Fruit fly (Drosophila melanogaster) ovary, adult (tissue): ENCODE data around the gene Arp2.

ENCODE experiments used
- CG17801 ChIP-seq: fragments of 200-800 bp; optimal IDR thresholded peaks from 2 replicates; lab custom pipeline; 2019; ENCODE audit warnings: missing biosample characterization, mild to moderate bottlenecking, missing genetic modification characterization, moderate library complexity; ENCODE audit not compliant: partially characterized antibody

Arp2 gene

DNA sequence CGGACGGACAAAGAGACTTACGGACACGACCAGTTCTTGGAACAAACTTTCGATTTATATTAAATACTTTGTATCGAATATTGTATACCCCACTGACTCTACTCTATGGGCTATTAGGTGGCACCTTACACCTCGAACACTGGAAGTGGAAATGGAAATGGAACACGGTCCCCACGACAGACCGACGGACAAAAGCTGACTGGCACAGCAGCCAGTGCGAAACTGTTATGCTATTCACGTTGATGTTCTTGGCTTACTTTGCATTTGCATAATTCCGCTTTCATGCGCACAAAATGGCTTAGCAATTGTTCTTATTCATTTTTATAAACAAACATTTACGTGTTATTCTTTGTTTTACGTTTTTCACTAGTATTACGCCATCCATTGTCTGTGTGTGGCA lies 20.3 kb upstream of the Arp2 start:
- no peak for TF ChIP-seq CG17801 (GFP tag; lab: Kevin White, UChicago)

DNA sequence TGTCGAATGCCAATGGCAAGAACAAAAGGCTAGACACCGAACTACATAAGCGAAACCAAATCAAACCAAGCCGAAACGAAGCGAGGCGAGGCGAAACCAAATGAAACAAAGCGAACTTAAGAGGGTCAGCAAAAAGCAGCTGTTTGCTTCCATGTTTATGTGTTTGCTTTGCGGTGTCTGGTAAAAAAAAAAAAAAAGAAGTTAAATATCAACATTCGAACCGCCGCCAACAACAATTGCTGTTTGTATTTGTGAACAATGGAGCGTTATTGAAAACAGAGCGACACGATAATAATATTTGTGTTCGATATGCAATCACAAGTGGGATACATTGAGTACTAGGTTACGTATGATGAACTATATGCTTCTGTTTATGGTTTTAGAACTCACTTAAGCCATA lies 19.9 kb upstream of the Arp2 start:
- TF ChIP-seq CG17801 (GFP tag; lab: Kevin White, UChicago): no peak

DNA sequence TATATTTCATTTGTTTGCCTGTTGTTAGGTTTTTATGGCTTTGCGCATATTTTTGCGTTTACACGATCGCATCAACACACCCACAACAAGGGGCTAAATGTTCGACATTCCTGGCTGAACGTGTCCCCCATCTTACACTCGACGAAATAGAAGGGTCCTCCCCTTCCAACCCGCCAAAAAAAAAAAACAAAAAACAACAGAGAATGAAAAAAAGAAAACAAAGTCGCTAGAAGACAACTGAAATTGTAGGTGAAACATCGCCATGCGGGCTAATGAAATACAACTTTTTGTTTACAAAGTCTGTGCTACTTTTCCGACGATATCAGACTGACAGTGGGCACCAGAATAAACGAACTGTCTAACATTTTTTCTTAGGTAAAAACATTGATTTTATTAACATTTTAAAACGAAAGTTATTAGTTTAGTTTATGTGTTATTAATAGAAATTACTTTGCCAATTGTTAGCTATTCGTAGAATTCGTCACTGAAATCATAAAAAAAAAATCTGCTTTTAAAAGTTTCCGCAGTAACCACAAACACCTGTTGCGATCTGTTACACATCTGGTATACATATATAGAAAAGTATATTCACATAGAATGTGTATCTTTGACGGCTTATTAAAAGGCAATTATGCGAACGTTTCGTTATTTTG lies 16.9 kb upstream of the Arp2 start:
- no peak for TF ChIP-seq CG17801 (GFP tag; lab: Kevin White, UChicago)

DNA sequence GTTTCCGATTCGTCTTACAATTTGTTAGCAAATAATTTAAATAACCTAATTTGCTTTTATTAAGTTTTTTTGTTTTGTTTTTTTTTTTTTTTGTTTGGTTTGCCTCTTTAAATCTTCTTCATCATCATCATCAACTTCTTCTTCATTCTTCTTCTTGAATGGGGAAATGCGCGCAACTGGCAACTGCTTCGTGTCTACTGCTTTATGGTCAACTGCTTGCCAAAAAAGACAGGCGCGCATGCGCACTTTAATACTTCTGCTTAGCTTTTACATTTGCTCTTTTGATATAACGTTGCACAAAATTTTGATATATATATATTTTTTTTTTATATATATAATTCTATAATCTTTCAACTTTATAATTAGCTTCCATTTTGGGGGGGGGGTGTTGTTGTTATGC lies 11.6 kb upstream of the Arp2 start:
- TF ChIP-seq CG17801 (GFP tag; lab: Kevin White, UChicago): no peak

DNA sequence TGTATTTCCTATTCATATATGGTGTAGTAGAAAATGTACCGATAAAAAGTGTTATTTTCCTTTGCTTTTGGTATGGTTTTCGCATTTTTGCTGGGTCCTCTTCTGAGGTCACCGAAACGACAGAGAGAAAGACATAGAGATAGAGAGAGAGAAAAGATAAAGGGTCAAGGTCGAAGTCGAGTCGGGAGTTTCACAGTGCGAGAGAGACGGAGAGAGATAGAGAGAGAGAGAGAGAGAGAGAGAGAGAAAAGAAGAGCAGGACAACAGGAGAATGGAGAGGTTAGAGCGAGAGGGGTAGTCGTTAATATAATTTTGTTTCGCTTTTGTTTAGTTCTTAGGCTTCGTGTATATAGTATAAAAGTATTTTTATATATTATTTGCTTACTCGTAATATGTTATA lies 8.5 kb upstream of the Arp2 start:
- TF ChIP-seq CG17801 (GFP tag; lab: Kevin White, UChicago): no peak

DNA sequence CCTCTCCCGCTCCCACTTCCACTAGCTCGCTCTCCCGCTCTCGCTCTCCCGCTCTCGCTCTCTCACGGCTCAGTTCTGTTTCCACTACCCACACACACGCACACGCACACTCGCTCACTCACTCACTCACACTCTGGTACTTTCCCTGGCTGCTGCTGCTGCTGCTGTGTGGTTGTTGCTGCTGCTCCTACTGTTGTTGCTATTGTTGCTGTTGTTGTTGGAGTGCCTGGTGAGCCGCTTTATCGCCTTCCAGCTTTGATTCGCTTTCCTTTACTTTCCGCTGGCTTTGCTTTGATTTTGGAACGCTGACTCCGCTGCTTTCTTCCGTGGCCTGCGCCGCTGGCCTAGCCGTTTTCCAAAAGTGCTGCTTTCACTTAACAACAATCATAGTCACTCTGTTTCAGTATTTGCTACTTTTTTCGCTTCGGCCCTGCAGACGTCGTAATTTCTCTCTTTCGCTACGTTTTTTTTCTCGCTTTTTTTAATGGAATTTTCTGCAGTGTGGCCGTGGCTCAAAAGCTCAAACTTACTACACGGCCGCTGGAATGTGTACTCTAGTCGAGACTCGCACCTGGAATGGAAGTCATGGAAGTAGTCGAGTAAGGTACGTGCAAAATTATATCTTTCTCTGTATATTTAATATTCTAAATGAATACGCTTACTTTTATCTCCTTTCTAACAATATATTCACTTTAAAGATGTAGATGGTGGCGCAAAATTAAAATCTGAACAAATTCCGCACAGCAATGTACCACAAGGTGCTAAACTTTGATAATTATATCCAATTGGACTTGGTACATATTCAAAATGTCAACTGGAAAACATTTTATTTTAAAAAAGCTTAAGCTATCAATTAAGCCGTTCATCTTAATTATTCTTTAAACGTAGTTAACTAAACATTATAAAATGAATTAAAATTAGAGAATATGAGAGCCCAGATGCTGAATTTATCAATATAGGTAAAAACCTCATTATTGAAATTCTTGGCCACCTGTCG lies 6.0 kb upstream of the Arp2 start, which contains the start of gene Pp2B-14D:
Pp2B-14D (minus strand) TSS at position 503 of the 997 bp plus-strand sequence.
- peak; percentile 53 for TF ChIP-seq CG17801 (GFP tag; lab: Kevin White, UChicago)

DNA sequence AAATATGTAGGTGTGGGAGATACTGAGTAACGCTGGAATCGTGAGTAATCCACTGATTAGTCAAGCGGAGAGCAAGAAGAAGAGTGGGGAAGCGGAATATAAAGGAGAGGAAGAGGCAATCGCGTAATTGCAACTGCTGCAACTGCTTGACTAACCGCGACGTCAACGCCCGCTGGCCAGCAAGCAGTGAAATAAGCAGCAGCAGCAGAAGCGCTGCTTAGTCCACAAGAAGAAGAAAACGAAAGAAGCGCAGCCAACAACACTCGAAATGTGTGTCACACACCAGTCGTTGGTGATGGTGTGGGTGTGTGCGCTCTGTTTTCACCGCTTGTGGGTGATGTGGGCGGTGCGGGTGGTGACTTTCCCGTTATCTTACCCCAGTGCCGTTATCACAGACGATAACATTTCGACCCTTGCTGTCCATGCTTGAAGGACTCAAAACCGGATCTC lies 775 bp downstream of the Arp2 start:
- TF ChIP-seq CG17801 (GFP tag; lab: Kevin White, UChicago): no peak

DNA sequence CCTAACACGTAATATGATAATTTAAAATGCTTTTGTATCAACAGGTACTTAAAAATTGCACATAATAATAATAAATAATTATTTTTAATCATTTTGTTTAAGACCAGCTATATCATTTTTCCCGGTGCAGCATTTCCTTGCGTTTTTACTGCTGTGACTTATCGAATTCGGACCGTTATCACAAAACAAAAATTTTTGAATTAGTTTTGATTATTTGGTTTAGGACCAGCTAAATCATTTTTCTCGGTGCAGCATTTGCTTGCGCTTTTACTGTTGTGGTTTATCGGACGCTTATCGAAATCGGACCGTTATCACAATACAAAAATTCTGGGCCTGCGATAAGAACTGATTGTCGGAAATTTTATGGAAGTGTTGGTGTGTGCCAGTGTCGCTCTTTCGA lies 1.2 kb downstream of the Arp2 start:
- peak; percentile 79 for TF ChIP-seq CG17801 (GFP tag; lab: Kevin White, UChicago)

DNA sequence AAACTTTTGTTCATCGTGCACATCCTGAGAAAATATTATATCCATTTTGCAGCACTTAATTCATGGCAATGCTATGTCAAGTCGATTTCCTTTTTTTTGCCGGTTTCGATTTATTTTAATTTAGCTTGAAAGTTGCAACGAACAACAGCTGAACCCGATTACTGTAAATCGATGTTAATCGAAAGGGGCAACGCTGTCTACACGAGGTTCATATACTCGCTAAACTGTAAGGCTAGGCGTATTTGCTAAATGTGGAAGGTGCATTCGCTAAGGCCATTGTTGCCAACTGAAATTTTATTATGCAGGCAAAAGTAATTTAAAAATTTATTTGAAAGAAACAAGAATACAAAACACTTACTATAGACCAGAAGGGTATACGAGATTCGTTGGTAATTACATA lies 6.4 kb downstream of the Arp2 start, which contains the start of gene CG9902:
CG9902 (minus strand) TSS at position 131 of the 400 bp plus-strand sequence.
- TF ChIP-seq CG17801 (GFP tag; lab: Kevin White, UChicago): no peak

DNA sequence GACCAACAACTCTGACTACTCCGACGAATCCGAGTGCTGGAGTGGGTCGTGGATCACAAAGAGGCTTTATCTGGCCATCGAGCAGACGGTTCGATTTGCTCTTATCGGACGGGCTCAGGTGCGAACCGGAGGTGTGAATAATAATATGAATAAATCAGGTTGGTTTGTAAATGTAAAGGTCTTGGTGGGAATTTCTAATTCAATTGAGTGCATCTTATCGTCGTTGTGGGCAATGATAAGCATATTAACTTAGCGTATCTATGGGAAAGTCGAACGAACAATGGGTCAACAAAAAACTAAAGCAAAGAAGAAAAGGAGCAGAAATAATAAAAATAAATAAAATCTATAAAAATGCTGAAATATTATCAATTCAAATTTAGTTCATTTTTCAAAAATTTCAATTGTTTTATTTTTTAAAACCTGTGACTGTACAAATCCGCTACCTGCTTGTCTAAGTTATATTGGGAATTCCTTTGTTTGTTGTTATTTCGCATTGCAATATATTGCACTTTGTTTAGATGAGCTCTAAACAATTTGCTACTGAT lies 12.9 kb downstream of the Arp2 start, which contains the start of gene CG9903:
CG9903 (minus strand) TSS at position 51 of the 545 bp plus-strand sequence.
- no peak for TF ChIP-seq CG17801 (GFP tag; lab: Kevin White, UChicago)

DNA sequence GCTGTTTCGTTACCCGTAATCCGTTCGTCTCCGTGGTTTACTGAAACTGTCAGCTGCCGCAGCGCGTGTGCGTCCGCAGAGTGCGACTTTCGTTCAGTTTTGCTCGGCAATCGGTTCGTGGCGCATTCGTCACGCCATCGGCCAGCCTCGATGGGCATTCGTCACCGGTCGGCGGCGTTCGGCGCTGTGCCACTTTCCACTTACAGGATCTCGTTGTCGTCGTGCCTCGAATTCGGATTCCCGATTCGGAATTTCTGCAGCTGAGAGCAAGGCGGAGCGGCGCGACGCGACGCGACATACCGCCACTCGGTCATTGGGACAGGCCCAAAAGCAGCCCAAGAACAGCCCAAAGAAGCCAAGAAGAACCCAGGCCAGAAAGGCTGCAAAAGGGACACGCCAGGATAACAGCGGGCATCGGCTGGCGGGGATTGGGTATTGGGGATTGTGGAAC lies 20.7 kb downstream of the Arp2 start, which contains the start of gene para:
para (minus strand) TSS at position 51 of the 451 bp plus-strand sequence.
- TF ChIP-seq CG17801 (GFP tag; lab: Kevin White, UChicago): no peak

DNA sequence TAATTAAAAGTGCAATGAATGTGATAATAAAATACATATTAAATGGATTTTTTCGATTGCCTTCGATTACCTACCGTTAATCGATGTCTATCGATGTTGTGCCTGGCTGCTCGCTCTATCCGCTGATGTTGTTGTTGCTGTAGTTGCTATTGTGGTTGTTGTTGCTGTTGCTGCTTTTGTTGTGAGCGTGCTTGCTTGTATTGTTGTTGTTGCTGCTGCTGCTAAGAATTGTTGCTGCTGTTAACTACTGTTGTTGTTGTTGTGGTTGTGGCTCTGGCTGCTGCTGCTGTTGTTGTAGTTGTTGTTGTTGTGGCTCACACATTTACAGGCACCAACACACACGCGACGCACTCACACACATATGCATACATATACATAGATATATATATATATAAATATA lies 26.6 kb downstream of the Arp2 start:
- TF ChIP-seq CG17801 (GFP tag; lab: Kevin White, UChicago): no peak

DNA sequence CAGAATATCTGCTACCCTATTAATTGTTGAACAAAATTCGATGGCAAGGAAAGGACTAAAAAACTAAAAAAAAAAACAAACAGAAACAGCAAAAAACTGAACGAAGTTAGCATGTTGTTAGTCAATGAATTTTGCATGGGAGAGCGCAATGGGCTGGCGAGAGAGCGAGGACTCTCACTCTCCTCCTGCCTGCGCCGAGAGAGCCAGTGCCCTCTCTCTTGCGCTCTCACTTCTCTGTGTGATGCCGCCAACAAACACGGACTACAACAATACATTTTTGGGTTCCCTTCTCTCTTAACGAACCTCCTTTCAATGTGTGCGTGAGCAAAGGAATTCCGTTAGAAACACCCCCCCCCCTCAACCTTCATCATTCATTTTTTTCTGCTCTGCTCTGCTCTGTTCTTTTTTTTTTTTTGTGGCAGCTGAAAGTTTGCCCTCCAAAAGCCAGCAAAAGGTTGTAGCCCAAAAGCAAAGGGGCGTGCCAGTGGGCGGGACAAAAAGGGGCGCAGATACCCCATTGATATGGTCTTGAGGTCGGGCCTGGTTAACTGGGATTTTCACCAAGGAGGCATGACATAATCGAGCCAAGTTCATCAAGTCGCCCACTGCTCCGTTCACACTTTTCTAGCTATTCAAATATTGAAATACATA lies 27.6 kb downstream of the Arp2 start:
- TF ChIP-seq CG17801 (GFP tag; lab: Kevin White, UChicago): no peak

DNA sequence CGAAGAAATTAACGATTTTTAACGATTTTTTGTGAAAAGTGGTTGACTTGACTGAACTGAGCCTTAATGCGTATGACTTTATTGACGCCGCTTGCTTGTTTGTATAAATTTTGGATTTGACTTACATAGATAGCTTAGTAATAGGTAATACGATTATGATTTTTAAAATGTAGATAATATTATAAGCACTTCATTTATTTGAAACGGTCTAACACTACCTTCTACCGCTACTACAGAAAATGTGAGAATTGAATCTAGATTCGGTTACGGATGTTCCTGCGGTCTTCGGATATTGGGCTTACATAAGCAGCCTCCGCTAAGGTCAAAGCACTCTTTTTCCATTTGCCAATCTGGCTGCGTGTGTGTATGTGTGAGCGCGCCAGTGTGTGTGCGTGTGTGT lies 28.5 kb downstream of the Arp2 start, which contains the start of gene Cnx14D:
Cnx14D (minus strand) TSS at position 101 of the 400 bp plus-strand sequence.
- no peak for TF ChIP-seq CG17801 (GFP tag; lab: Kevin White, UChicago)
